Worm (Caenorhabditis elegans): Measurements from ENCODE around the gene gfrp-1.

- TF ChIP-seq nhr-232 (tag; optimal IDR thresholded peaks at IDR 0.05): no peak
- TF ChIP-seq ref-2 (tag; optimal IDR thresholded peaks at IDR 0.05): no peak
- TF ChIP-seq dve-1 (tag; optimal IDR thresholded peaks at IDR 0.05): no peak
- no peak for TF ChIP-seq pha-2 (tag; optimal IDR thresholded peaks at IDR 0.05)
- no peak for TF ChIP-seq fkh-10 (GFP tag; optimal IDR thresholded peaks at IDR 0.05)
- no peak for TF ChIP-seq F13H6.1 (tag; optimal IDR thresholded peaks at IDR 0.05)
- no peak for TF ChIP-seq pag-3 (tag; optimal IDR thresholded peaks at IDR 0.05; ENCODE audit: borderline replicate concordance)
- TF ChIP-seq nhr-11 (tag; optimal IDR thresholded peaks at IDR 0.05): no peak
These were observed 4.5 kb downstream of the gfrp-1 start, which contains the start of gene Y38C1AA.1 for ce11 chrIV:207885-208284.
